Worm (Caenorhabditis elegans) whole organism, L4 larva: Measurements from ENCODE around the gene ZK353.4.

Source experiments
- D1046.2 ChIP-seq: fragments of 200-800 bp; sonication (Bioruptor generic); IDR thresholded peaks from 2 replicates; pipeline ENCODE4 v1.3.6; 2022; ENCODE audit warnings: missing genetic modification characterization, missing compliant biosample characterization
- F10B5.3 ChIP-seq: sonication (generic microtip); optimal IDR thresholded peaks from 2 replicates; lab custom pipeline; 2016; ENCODE audit warnings: mild to moderate bottlenecking, missing genetic modification characterization, missing compliant biosample characterization
- R02D3.7 ChIP-seq: fragments of 150-350 bp; sonication (generic microtip); optimal IDR thresholded peaks from 3 replicates; lab custom pipeline; 2014; ENCODE audit warnings: missing biosample characterization, missing genetic modification characterization
- T26A8.4 ChIP-seq: fragments of 200-800 bp; sonication (Bioruptor generic); IDR thresholded peaks from 2 replicates; pipeline ENCODE4 v1.3.6; 2022; ENCODE audit warnings: missing genetic modification characterization, missing compliant biosample characterization
- Y105C5A.15 ChIP-seq: fragments of 200-800 bp; sonication (Bioruptor generic); IDR thresholded peaks from 2 replicates; pipeline ENCODE4 v1.3.6; 2022; ENCODE audit warnings: missing genetic modification characterization, missing compliant biosample characterization
- aha-1 ChIP-seq: fragments of 150-350 bp; peaks from one replicate; lab custom pipeline; 2014; ENCODE audit warnings: missing biosample characterization, missing genetic modification characterization
- aly-2 ChIP-seq: sonication (generic microtip); optimal IDR thresholded peaks from 2 replicates; lab custom pipeline; 2018; ENCODE audit warnings: missing biosample characterization, missing genetic modification characterization
- ama-1 ChIP-seq: fragments of 150-350 bp; optimal IDR thresholded peaks from 2 replicates; lab custom pipeline; 2014; ENCODE audit warnings: inconsistent platforms, mixed read lengths
- attf-4 ChIP-seq: sonication (generic microtip); optimal IDR thresholded peaks from 3 replicates; lab custom pipeline; 2017; ENCODE audit warnings: missing biosample characterization, missing genetic modification characterization
- ceh-28 ChIP-seq: fragments of 150-350 bp; optimal IDR thresholded peaks from 2 replicates; lab custom pipeline; 2014; ENCODE audit warnings: missing biosample characterization, missing genetic modification reagents, missing genetic modification characterization
- ceh-44 ChIP-seq: fragments of 200-800 bp; sonication (Bioruptor generic); IDR thresholded peaks from 2 replicates; pipeline ENCODE4 v1.3.6; 2022; ENCODE audit warnings: missing genetic modification reagents, missing genetic modification characterization, missing compliant biosample characterization
- ceh-62 ChIP-seq: sonication (generic microtip); optimal IDR thresholded peaks from 2 replicates; lab custom pipeline; 2017; ENCODE audit warnings: missing biosample characterization, missing genetic modification characterization
- daf-12 ChIP-seq: fragments of 150-350 bp; optimal IDR thresholded peaks from 2 replicates; lab custom pipeline; 2014; ENCODE audit warnings: missing biosample characterization, missing genetic modification reagents, missing genetic modification characterization
- daf-16 ChIP-seq, 3 experiments: sonication (generic microtip); optimal IDR thresholded peaks; 2 replicates each; lab custom pipeline; 2016 to 2017; ENCODE audit warnings: missing genetic modification characterization in 3 of 3, missing genetic modification reagents in 3 of 3, mild to moderate bottlenecking in 2 of 3, missing compliant biosample characterization in 2 of 3, missing biosample characterization in 1 of 3, moderate library complexity in 1 of 3
- dmd-9 ChIP-seq: fragments of 200-800 bp; sonication (Bioruptor generic); IDR thresholded peaks from 2 replicates; pipeline ENCODE4 v1.3.6; 2022; ENCODE audit warnings: missing genetic modification reagents, missing genetic modification characterization, missing compliant biosample characterization
- dpl-1 ChIP-seq: fragments of 150-350 bp; optimal IDR thresholded peaks from 2 replicates; lab custom pipeline; 2014; ENCODE audit warnings: missing biosample characterization, missing genetic modification reagents, missing genetic modification characterization
- duxl-1 ChIP-seq: sonication (generic microtip); optimal IDR thresholded peaks from 2 replicates; lab custom pipeline; 2016; ENCODE audit warnings: mild to moderate bottlenecking, missing genetic modification characterization, moderate library complexity, missing compliant biosample characterization; ENCODE audit not compliant: poor library complexity
- dve-1 ChIP-seq: sonication (generic microtip); optimal IDR thresholded peaks from 2 replicates; lab custom pipeline; 2017; ENCODE audit warnings: antibody characterized with exemption, mild to moderate bottlenecking, missing genetic modification characterization, missing compliant biosample characterization; ENCODE audit not compliant: insufficient read depth
- egl-43 ChIP-seq: fragments of 200-800 bp; sonication (Bioruptor generic); IDR thresholded peaks from 2 replicates; pipeline ENCODE4 v1.3.6; 2022; ENCODE audit warnings: missing genetic modification reagents, missing genetic modification characterization, missing compliant biosample characterization
- fkh-10 ChIP-seq: fragments of 150-350 bp; optimal IDR thresholded peaks from 2 replicates; lab custom pipeline; 2014; ENCODE audit warnings: missing biosample characterization, missing genetic modification reagents, missing genetic modification characterization
- gei-8 ChIP-seq: fragments of 200-800 bp; sonication (Bioruptor generic); optimal IDR thresholded peaks from 2 replicates; lab custom pipeline; 2018; ENCODE audit warnings: mild to moderate bottlenecking, missing genetic modification characterization, missing compliant biosample characterization
- hif-1 ChIP-seq, 2 experiments: sonication (generic microtip); optimal IDR thresholded peaks; 2 replicates each; lab custom pipeline; 2016 to 2017; ENCODE audit warnings: missing compliant biosample characterization in 2 of 2, missing genetic modification characterization in 2 of 2, missing genetic modification reagents in 2 of 2, missing genotype in 2 of 2, mild to moderate bottlenecking in 1 of 2
- hlh-11 ChIP-seq: fragments of 200-800 bp; sonication (Bioruptor generic); optimal IDR thresholded peaks from 2 replicates; lab custom pipeline; 2018; ENCODE audit warnings: mild to moderate bottlenecking, missing genetic modification characterization, missing compliant biosample characterization
- hmg-1.1 ChIP-seq: fragments of 200-800 bp; sonication (Bioruptor generic); IDR thresholded peaks from 2 replicates; pipeline ENCODE4 v1.3.6; 2022; ENCODE audit warnings: missing genetic modification reagents, missing genetic modification characterization, missing compliant biosample characterization
- lim-7 ChIP-seq: fragments of 200-800 bp; sonication (Bioruptor generic); IDR thresholded peaks from 2 replicates; pipeline ENCODE4 v1.3.6; 2022; ENCODE audit warnings: missing genetic modification characterization, missing compliant biosample characterization
- lin-1 ChIP-seq: fragments of 200-800 bp; sonication (Bioruptor generic); IDR thresholded peaks from 2 replicates; pipeline ENCODE4 v1.3.6; 2022; ENCODE audit warnings: missing genetic modification reagents, missing genetic modification characterization, missing compliant biosample characterization
- lin-15B ChIP-seq: fragments of 150-350 bp; sonication (generic microtip); optimal IDR thresholded peaks from 3 replicates; lab custom pipeline; 2014; ENCODE audit warnings: missing biosample characterization, missing genetic modification characterization
- madf-9 ChIP-seq: fragments of 200-800 bp; sonication (Bioruptor generic); conservative IDR thresholded peaks from 2 replicates; pipeline ENCODE4 v1.3.6; 2022; ENCODE audit warnings: missing genetic modification reagents, missing genetic modification characterization, missing compliant biosample characterization
- mdl-1 ChIP-seq, 2 experiments: fragments of 150-350 bp in 1 of 2; sonication (generic microtip) in 1 of 2; optimal IDR thresholded peaks; 2 replicates each; lab custom pipeline; 2014 to 2017; ENCODE audit warnings: missing biosample characterization in 2 of 2, missing genetic modification characterization in 2 of 2
- mep-1 ChIP-seq: fragments of 150-350 bp; sonication (generic microtip); optimal IDR thresholded peaks from 3 replicates; lab custom pipeline; 2014; ENCODE audit warnings: missing biosample characterization, missing genetic modification characterization
- nhr-11 ChIP-seq: fragments of 150-350 bp; optimal IDR thresholded peaks from 2 replicates; lab custom pipeline; 2014; ENCODE audit warnings: missing biosample characterization, missing genetic modification characterization
- nhr-237 ChIP-seq: sonication (generic microtip); optimal IDR thresholded peaks from 2 replicates; lab custom pipeline; 2017; ENCODE audit warnings: missing biosample characterization, missing genetic modification characterization
- nhr-28 ChIP-seq: fragments of 150-350 bp; optimal IDR thresholded peaks from 2 replicates; lab custom pipeline; 2014; ENCODE audit warnings: missing biosample characterization, missing genetic modification characterization
- nhr-42 ChIP-seq: fragments of 200-800 bp; sonication (Bioruptor generic); IDR thresholded peaks from 2 replicates; pipeline ENCODE4 v1.3.6; 2022; ENCODE audit warnings: missing genetic modification characterization, missing compliant biosample characterization
- nhr-48 ChIP-seq: sonication (generic microtip); optimal IDR thresholded peaks from 2 replicates; lab custom pipeline; 2016; ENCODE audit warnings: mild to moderate bottlenecking, missing genetic modification characterization, missing compliant biosample characterization
- nhr-6 ChIP-seq: fragments of 150-350 bp; optimal IDR thresholded peaks from 2 replicates; lab custom pipeline; 2014; ENCODE audit warnings: missing biosample characterization, missing genetic modification characterization
- nhr-77 ChIP-seq: fragments of 150-350 bp; optimal IDR thresholded peaks from 2 replicates; lab custom pipeline; 2014; ENCODE audit warnings: missing biosample characterization, missing genetic modification characterization
- php-3 ChIP-seq: fragments of 200-800 bp; sonication (Bioruptor generic); IDR thresholded peaks from 2 replicates; pipeline ENCODE4 v1.3.6; 2022; ENCODE audit warnings: missing genetic modification reagents, missing genetic modification characterization, missing compliant biosample characterization
- pqm-1 ChIP-seq: sonication (generic microtip); optimal IDR thresholded peaks from 2 replicates; lab custom pipeline; 2017; ENCODE audit warnings: missing biosample characterization, missing genetic modification characterization
- set-16 ChIP-seq: fragments of 200-800 bp; sonication (Bioruptor generic); IDR thresholded peaks from 2 replicates; pipeline ENCODE4 v1.3.6; 2022; ENCODE audit warnings: missing genetic modification reagents, missing genetic modification characterization, missing compliant biosample characterization
- skn-1 ChIP-seq: fragments of 150-350 bp; optimal IDR thresholded peaks from 2 replicates; lab custom pipeline; 2014; ENCODE audit warnings: missing biosample characterization, missing genetic modification characterization
- snpc-1.2 ChIP-seq: fragments of 200-800 bp; sonication (Bioruptor generic); IDR thresholded peaks from 2 replicates; pipeline ENCODE4 v1.3.6; 2022; ENCODE audit warnings: missing genetic modification reagents, missing genetic modification characterization, missing compliant biosample characterization
- snpc-4 ChIP-seq: fragments of 150-350 bp; optimal IDR thresholded peaks from 2 replicates; lab custom pipeline; 2014; ENCODE audit warnings: missing biosample characterization, missing genetic modification characterization
- spr-3 ChIP-seq: fragments of 200-800 bp; sonication (Bioruptor generic); optimal IDR thresholded peaks from 2 replicates; lab custom pipeline; 2018; ENCODE audit warnings: mild to moderate bottlenecking, missing genetic modification characterization, missing compliant biosample characterization
- tra-1 ChIP-seq: fragments of 200-800 bp; sonication (Bioruptor generic); IDR thresholded peaks from 2 replicates; pipeline ENCODE4 v1.3.6; 2022; ENCODE audit warnings: missing genetic modification reagents, missing genetic modification characterization, missing compliant biosample characterization
- unc-130 ChIP-seq: sonication (generic microtip); optimal IDR thresholded peaks from 2 replicates; lab custom pipeline; 2016; ENCODE audit warnings: missing genetic modification reagents, missing genetic modification characterization, missing compliant biosample characterization
- unc-62 ChIP-seq, 3 experiments: fragments of 150-350 bp in 1 of 3; sonication (generic microtip); optimal IDR thresholded peaks in 2 of 3; peaks in 1 of 3; 1 replicate in 1 of 3; 2 replicates in 2 of 3; lab custom pipeline; 2014 to 2017; ENCODE audit warnings: missing biosample characterization in 3 of 3, missing genetic modification characterization in 3 of 3, missing genetic modification reagents in 3 of 3, missing genotype in 1 of 3
- vab-7 ChIP-seq: fragments of 200-800 bp; sonication (Bioruptor generic); IDR thresholded peaks from 2 replicates; pipeline ENCODE4 v1.3.6; 2022; ENCODE audit warnings: missing genetic modification reagents, missing genetic modification characterization, missing compliant biosample characterization
- zip-11 ChIP-seq: fragments of 200-800 bp; sonication (Bioruptor generic); IDR thresholded peaks from 2 replicates; pipeline ENCODE4 v1.3.6; 2022; ENCODE audit warnings: missing genetic modification characterization, missing compliant biosample characterization
- zip-2 ChIP-seq: fragments of 150-350 bp; optimal IDR thresholded peaks from 2 replicates; lab custom pipeline; 2014; ENCODE audit warnings: missing biosample characterization, missing genetic modification characterization

The ZK353.4 gene

ce11 chrIII:8417192-8417967, 27.9 kb upstream of the ZK353.4 start (continued):
- TF ChIP-seq madf-9 (GFP tag; lab: Robert Waterston, UW) (peak; percentile 71), aly-2 (tag; lab: Kevin White, UChicago) (no peak), nhr-237 (tag; lab: Kevin White, UChicago) (no peak), zip-2 (peak; percentile 20), lin-15B (tag; lab: Kevin White, UChicago) (no peak), hlh-11 (tag; lab: Kevin White, UChicago) (peak; percentile 94), egl-43 (peak; percentile 61; the same call in 1 of the 2 replicates), hif-1 (tag; optimal IDR thresholded peaks at IDR 0.05; lab: Kevin White, UChicago) (peak; percentile 39 to 73), F10B5.3 (peak; percentile 93), dve-1 (tag; lab: Kevin White, UChicago) (peak; percentile 95), spr-3 (GFP tag; lab: Kevin White, UChicago) (peak; percentile 31), gei-8 (GFP tag; lab: Kevin White, UChicago) (peak; percentile 34), dmd-9 (GFP tag; lab: Robert Waterston, UW) (peak; percentile 23; the same call in 1 of the 2 replicates), lin-1 (GFP tag; lab: Robert Waterston, UW) (no peak; the same call in 1 of the 2 replicates), zip-11 (GFP tag; lab: Robert Waterston, UW) (no peak), fkh-10 (peak; percentile 54), nhr-42 (GFP tag; lab: Robert Waterston, UW) (peak; percentile 39; the same call in 1 of the 2 replicates), mep-1 (peak; percentile 96), nhr-77 (tag; lab: Kevin White, UChicago) (peak; percentile 41), hmg-1.1 (GFP tag; lab: Robert Waterston, UW) (peak; percentile 94), pqm-1 (tag; lab: Kevin White, UChicago) (peak; percentile 53), ceh-62 (tag; lab: Kevin White, UChicago) (no peak), mdl-1 (tag; optimal IDR thresholded peaks at IDR 0.05; lab: Kevin White, UChicago) (peak; percentile 62 to 81), nhr-28 (peak; percentile 69), T26A8.4 (peak; percentile 91), nhr-6 (tag; lab: Kevin White, UChicago) (peak; percentile 71), dpl-1 (peak; percentile 43), vab-7 (GFP tag; lab: Robert Waterston, UW) (peak; percentile 34; the same call in 1 of the 2 replicates), attf-4 (tag; lab: Kevin White, UChicago) (peak; percentile 53), unc-62 (GFP tag; optimal IDR thresholded peaks at IDR 0.05 in 1 of 2; lab: Kevin White, UChicago) (peak; percentile 71 to 100), unc-62 (tag; optimal IDR thresholded peaks at IDR 0.05; lab: Kevin White, UChicago) (peak; percentile 83), R02D3.7 (tag; lab: Kevin White, UChicago) (no peak), lim-7 (GFP tag; lab: Robert Waterston, UW) (no peak), ceh-44 (no peak), ama-1 (lab: Kevin White, UChicago) (no peak), skn-1 (tag; lab: Kevin White, UChicago) (no peak), php-3 (peak; percentile 77), ceh-28 (tag; lab: Kevin White, UChicago) (peak; percentile 86), set-16 (peak; percentile 54), unc-130 (no peak), duxl-1 (tag; lab: Kevin White, UChicago) (peak; percentile 95), D1046.2 (GFP tag; lab: Robert Waterston, UW) (no peak), snpc-4 (tag; lab: Kevin White, UChicago) (no peak), daf-16 (GFP tag; optimal IDR thresholded peaks at IDR 0.05; lab: Kevin White, UChicago) (peak; percentile 86 to 90), daf-16 (tag; optimal IDR thresholded peaks at IDR 0.05; lab: Kevin White, UChicago) (peak; percentile 92), snpc-1.2 (no peak), daf-12 (tag; lab: Kevin White, UChicago) (no peak), Y105C5A.15 (GFP tag; lab: Robert Waterston, UW) (no peak), nhr-11 (tag; lab: Kevin White, UChicago) (peak; percentile 95), nhr-48 (peak; percentile 87), tra-1 (GFP tag; lab: Robert Waterston, UW) (no peak), aha-1 (tag; lab: Kevin White, UChicago) (peak; percentile 98)
